Fruit fly (Drosophila melanogaster): ENCODE measurements around the gene al.

al gene

dm6 chr2L:395366-396117 lies 17.6 kb downstream of the al start:
- no peak for TF ChIP-seq CG17801 (GFP tag; optimal IDR thresholded peaks at IDR 0.05; ENCODE audit: partially characterized antibody)

dm6 chr2L:402098-402497 lies 24.2 kb downstream of the al start, which contains the start of gene CG4213:
CG4213 (minus strand) TSS chr2L:402198.
- no peak for TF ChIP-seq CG17801 (GFP tag; optimal IDR thresholded peaks at IDR 0.05; ENCODE audit: partially characterized antibody)

dm6 chr2L:403627-404575 lies 26.0 kb downstream of the al start, which contains the start of gene Polr1B:
Polr1B (plus strand) TSS chr2L:404285.
- TF ChIP-seq CG17801 (GFP tag; optimal IDR thresholded peaks at IDR 0.05; ENCODE audit: partially characterized antibody), result no peak

DNA sequence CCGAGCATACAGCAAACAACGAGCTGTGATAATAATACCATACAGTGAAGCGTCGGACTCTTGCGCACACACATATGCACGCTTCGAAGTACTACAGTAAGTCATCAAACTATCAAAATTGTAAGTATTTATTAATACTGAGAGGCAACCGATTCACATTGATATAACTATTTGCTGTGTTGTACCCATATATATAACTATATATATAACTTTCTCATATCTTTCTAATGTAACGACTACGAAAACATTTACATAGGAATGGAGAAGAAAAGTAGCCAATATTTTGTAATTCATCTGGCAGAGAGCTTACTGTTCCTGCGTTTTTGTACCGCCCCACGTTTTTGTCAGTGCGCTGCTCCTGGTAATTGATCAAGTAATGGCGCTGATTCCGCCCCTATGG lies 35.0 kb downstream of the al start:
- no peak for TF ChIP-seq CG17801 (GFP tag; optimal IDR thresholded peaks at IDR 0.05; ENCODE audit: partially characterized antibody)

dm6 chr2L:413894-414293 lies 36.0 kb downstream of the al start:
- TF ChIP-seq CG17801 (GFP tag; optimal IDR thresholded peaks at IDR 0.05; ENCODE audit: partially characterized antibody), result no peak

- TF ChIP-seq CG17801 (GFP tag; optimal IDR thresholded peaks at IDR 0.05; ENCODE audit: partially characterized antibody), result peak; percentile 73
Measured at dm6 chr2L:414593-415399, 36.9 kb downstream of the al start, which contains the start of the genes AP-2alpha and ebi. AP-2alpha (minus strand) TSS chr2L:414777. ebi (plus strand) TSS chr2L:415067.

dm6 chr2L:419620-420184 lies 41.8 kb downstream of the al start, which contains the start of the genes CG13690 and RpLP1:
CG13690 (minus strand) TSS chr2L:419652.
RpLP1 (plus strand) TSS chr2L:419952.
- peak; percentile 87 for TF ChIP-seq CG17801 (GFP tag; optimal IDR thresholded peaks at IDR 0.05; ENCODE audit: partially characterized antibody)

- peak; percentile 51 for TF ChIP-seq CG17801 (GFP tag; optimal IDR thresholded peaks at IDR 0.05; ENCODE audit: partially characterized antibody)
Measured at dm6 chr2L:421119-421821, 43.4 kb downstream of the al start, which contains the start of the genes CG11885 and CG13692. CG11885 (minus strand) TSS chr2L:421450. CG13692 (plus strand) TSS chr2L:421771.

dm6 chr2L:422573-422972 lies 44.7 kb downstream of the al start, which contains the start of gene BBS8:
BBS8 (plus strand) TSS chr2L:422873.
- TF ChIP-seq CG17801 (GFP tag; optimal IDR thresholded peaks at IDR 0.05; ENCODE audit: partially characterized antibody), result no peak

- no peak for TF ChIP-seq CG17801 (GFP tag; optimal IDR thresholded peaks at IDR 0.05; ENCODE audit: partially characterized antibody)
Measured at dm6 chr2L:423160-423559, 45.2 kb downstream of the al start.

- no peak for TF ChIP-seq CG17801 (GFP tag; optimal IDR thresholded peaks at IDR 0.05; ENCODE audit: partially characterized antibody)
Measured at dm6 chr2L:425491-425890, 47.6 kb downstream of the al start.

dm6 chr2L:426449-426848 lies 48.5 kb downstream of the al start:
- no peak for TF ChIP-seq CG17801 (GFP tag; optimal IDR thresholded peaks at IDR 0.05; ENCODE audit: partially characterized antibody)

All from ovary, adult (tissue).